Worm (Caenorhabditis elegans): ENCODE measurements around the gene Y37D8A.16.

DNA sequence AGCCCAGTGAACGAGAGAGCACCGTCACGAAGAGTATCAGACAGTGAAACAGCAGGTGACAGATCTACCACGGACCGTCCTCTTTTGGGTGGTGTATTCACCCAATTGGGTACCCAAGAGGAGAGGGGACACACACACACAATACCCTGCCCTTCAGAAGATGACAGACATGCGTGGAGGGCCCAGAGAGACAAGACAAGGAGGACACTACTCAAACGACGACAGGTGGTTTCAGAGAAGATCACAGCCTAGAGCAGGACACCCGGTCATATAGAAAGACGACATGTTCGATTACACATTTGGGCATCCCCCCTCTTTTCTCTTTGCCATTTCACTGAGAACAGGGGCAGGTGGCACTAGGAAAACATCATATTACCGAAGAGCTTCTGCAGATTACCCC is 24.3 kb downstream of the Y37D8A.16 start:
- TF ChIP-seq hmbx-1 (tag; optimal IDR thresholded peaks at IDR 0.05) (no peak), hnd-1 (tag; optimal IDR thresholded peaks at IDR 0.05) (no peak), pes-1 (GFP tag; IDR thresholded peaks at IDR 0.05) (no peak), flt-1 (GFP tag; IDR thresholded peaks at IDR 0.05) (0 out of 2 replicates have a peak, but pooled peaks have one; percentile 48), ceh-13 (GFP tag; optimal IDR thresholded peaks at IDR 0.05) (no peak), ama-1 (optimal IDR thresholded peaks at IDR 0.05) (no peak), scrt-1 (GFP tag; IDR thresholded peaks at IDR 0.05) (no peak), aly-1 (tag; optimal IDR thresholded peaks at IDR 0.05) (no peak), B0310.2 (tag; optimal IDR thresholded peaks at IDR 0.05) (no peak), tbx-37 (GFP tag; conservative IDR thresholded peaks at IDR 0.05) (no peak)

Data from whole organism, early embryonic.